Worm (Caenorhabditis elegans) whole organism, L4 larva: ENCODE results near the gene C27A7.9.

Source experiments
- F10B5.3 ChIP-seq: sonication (generic microtip); optimal IDR thresholded peaks from 2 replicates; lab custom pipeline; 2016; ENCODE audit warnings: mild to moderate bottlenecking, missing genetic modification characterization, missing compliant biosample characterization
- T26A8.4 ChIP-seq: fragments of 200-800 bp; sonication (Bioruptor generic); IDR thresholded peaks from 2 replicates; pipeline ENCODE4 v1.3.6; 2022; ENCODE audit warnings: missing genetic modification characterization, missing compliant biosample characterization
- Y5F2A.4 ChIP-seq: fragments of 200-800 bp; sonication (Bioruptor generic); optimal IDR thresholded peaks from 2 replicates; lab custom pipeline; 2018; ENCODE audit warnings: mild to moderate bottlenecking, missing genetic modification characterization, missing compliant biosample characterization
- Y75B8A.6 ChIP-seq: fragments of 200-800 bp; sonication (Bioruptor generic); IDR thresholded peaks from 2 replicates; pipeline ENCODE4 v1.3.6; 2022; ENCODE audit warnings: missing genetic modification reagents, missing genetic modification characterization, missing compliant biosample characterization
- aha-1 ChIP-seq: fragments of 150-350 bp; peaks from one replicate; lab custom pipeline; 2014; ENCODE audit warnings: missing biosample characterization, missing genetic modification characterization
- aly-2 ChIP-seq: sonication (generic microtip); optimal IDR thresholded peaks from 2 replicates; lab custom pipeline; 2018; ENCODE audit warnings: missing biosample characterization, missing genetic modification characterization
- ceh-20 ChIP-seq: fragments of 200-800 bp; sonication (Bioruptor generic); IDR thresholded peaks from 2 replicates; pipeline ENCODE4 v1.3.6; 2022; ENCODE audit warnings: missing genetic modification reagents, missing genetic modification characterization, missing compliant biosample characterization
- ceh-44 ChIP-seq: fragments of 200-800 bp; sonication (Bioruptor generic); IDR thresholded peaks from 2 replicates; pipeline ENCODE4 v1.3.6; 2022; ENCODE audit warnings: missing genetic modification reagents, missing genetic modification characterization, missing compliant biosample characterization
- ces-1 ChIP-seq: fragments of 150-350 bp; sonication (generic microtip); optimal IDR thresholded peaks from 4 replicates; lab custom pipeline; 2014; ENCODE audit warnings: missing biosample characterization, missing genetic modification reagents, missing genetic modification characterization
- ctbp-1 ChIP-seq: fragments of 200-800 bp; sonication (Bioruptor generic); IDR thresholded peaks from 2 replicates; pipeline ENCODE4 v1.3.6; 2022; ENCODE audit warnings: missing genetic modification reagents, missing genetic modification characterization, missing compliant biosample characterization
- dmd-6 ChIP-seq: fragments of 200-800 bp; sonication (Bioruptor generic); IDR thresholded peaks from 2 replicates; pipeline ENCODE4 v1.3.6; 2022; ENCODE audit warnings: missing genetic modification reagents, missing genetic modification characterization, missing compliant biosample characterization
- dmd-8 ChIP-seq: fragments of 200-800 bp; sonication (Bioruptor generic); IDR thresholded peaks from 2 replicates; pipeline ENCODE4 v1.3.6; 2022; ENCODE audit warnings: missing genetic modification characterization, missing compliant biosample characterization
- dmd-9 ChIP-seq: fragments of 200-800 bp; sonication (Bioruptor generic); IDR thresholded peaks from 2 replicates; pipeline ENCODE4 v1.3.6; 2022; ENCODE audit warnings: missing genetic modification reagents, missing genetic modification characterization, missing compliant biosample characterization
- duxl-1 ChIP-seq: sonication (generic microtip); optimal IDR thresholded peaks from 2 replicates; lab custom pipeline; 2016; ENCODE audit warnings: mild to moderate bottlenecking, missing genetic modification characterization, moderate library complexity, missing compliant biosample characterization; ENCODE audit not compliant: poor library complexity
- egl-27 ChIP-seq: sonication (generic microtip); optimal IDR thresholded peaks from 3 replicates; lab custom pipeline; 2017; ENCODE audit warnings: missing biosample characterization, missing genetic modification reagents, missing genetic modification characterization
- gei-8 ChIP-seq: fragments of 200-800 bp; sonication (Bioruptor generic); optimal IDR thresholded peaks from 2 replicates; lab custom pipeline; 2018; ENCODE audit warnings: mild to moderate bottlenecking, missing genetic modification characterization, missing compliant biosample characterization
- jun-1 ChIP-seq: fragments of 150-350 bp; optimal IDR thresholded peaks from 2 replicates; lab custom pipeline; 2014; ENCODE audit warnings: missing biosample characterization, missing genetic modification reagents, missing genetic modification characterization
- lin-1 ChIP-seq: fragments of 200-800 bp; sonication (Bioruptor generic); IDR thresholded peaks from 2 replicates; pipeline ENCODE4 v1.3.6; 2022; ENCODE audit warnings: missing genetic modification reagents, missing genetic modification characterization, missing compliant biosample characterization
- lin-13 ChIP-seq: fragments of 150-350 bp; optimal IDR thresholded peaks from 2 replicates; lab custom pipeline; 2014; ENCODE audit warnings: missing biosample characterization, missing genetic modification reagents, missing genetic modification characterization
- lin-15B ChIP-seq: fragments of 150-350 bp; sonication (generic microtip); optimal IDR thresholded peaks from 3 replicates; lab custom pipeline; 2014; ENCODE audit warnings: missing biosample characterization, missing genetic modification characterization
- lin-38 ChIP-seq: fragments of 200-800 bp; sonication (Bioruptor generic); IDR thresholded peaks from 2 replicates; pipeline ENCODE4 v1.3.6; 2022; ENCODE audit warnings: missing genetic modification reagents, missing genetic modification characterization, missing compliant biosample characterization
- lir-3 ChIP-seq: sonication (generic microtip); optimal IDR thresholded peaks from 2 replicates; lab custom pipeline; 2016; ENCODE audit warnings: mild to moderate bottlenecking, missing genetic modification characterization, missing compliant biosample characterization
- lsy-2 ChIP-seq, 2 experiments: fragments of 150-350 bp in 1 of 2; sonication (generic microtip) in 1 of 2; optimal IDR thresholded peaks; 2 replicates each; lab custom pipeline; 2014 to 2017; ENCODE audit warnings: missing biosample characterization in 2 of 2, missing genetic modification characterization in 2 of 2
- mdt-29 ChIP-seq: fragments of 200-800 bp; sonication (Bioruptor generic); IDR thresholded peaks from 2 replicates; pipeline ENCODE4 v1.3.6; 2022; ENCODE audit warnings: missing genetic modification reagents, missing genetic modification characterization, missing compliant biosample characterization
- mxl-3 ChIP-seq: fragments of 200-800 bp; sonication (Bioruptor generic); optimal IDR thresholded peaks from 2 replicates; lab custom pipeline; 2018; ENCODE audit warnings: mild to moderate bottlenecking, missing genetic modification characterization, missing compliant biosample characterization
- nhr-237 ChIP-seq: sonication (generic microtip); optimal IDR thresholded peaks from 2 replicates; lab custom pipeline; 2017; ENCODE audit warnings: missing biosample characterization, missing genetic modification characterization
- nhr-48 ChIP-seq: sonication (generic microtip); optimal IDR thresholded peaks from 2 replicates; lab custom pipeline; 2016; ENCODE audit warnings: mild to moderate bottlenecking, missing genetic modification characterization, missing compliant biosample characterization
- nhr-6 ChIP-seq: fragments of 150-350 bp; optimal IDR thresholded peaks from 2 replicates; lab custom pipeline; 2014; ENCODE audit warnings: missing biosample characterization, missing genetic modification characterization
- nhr-77 ChIP-seq: fragments of 150-350 bp; optimal IDR thresholded peaks from 2 replicates; lab custom pipeline; 2014; ENCODE audit warnings: missing biosample characterization, missing genetic modification characterization
- sdz-12 ChIP-seq: fragments of 200-800 bp; sonication (Bioruptor generic); optimal IDR thresholded peaks from 2 replicates; lab custom pipeline; 2018; ENCODE audit warnings: mild to moderate bottlenecking, missing genetic modification characterization, missing compliant biosample characterization
- skn-1 ChIP-seq: fragments of 150-350 bp; optimal IDR thresholded peaks from 2 replicates; lab custom pipeline; 2014; ENCODE audit warnings: missing biosample characterization, missing genetic modification characterization
- snpc-1.2 ChIP-seq: fragments of 200-800 bp; sonication (Bioruptor generic); IDR thresholded peaks from 2 replicates; pipeline ENCODE4 v1.3.6; 2022; ENCODE audit warnings: missing genetic modification reagents, missing genetic modification characterization, missing compliant biosample characterization
- snpc-4 ChIP-seq: fragments of 150-350 bp; optimal IDR thresholded peaks from 2 replicates; lab custom pipeline; 2014; ENCODE audit warnings: missing biosample characterization, missing genetic modification characterization
- unc-39 ChIP-seq: sonication (generic microtip); optimal IDR thresholded peaks from 2 replicates; lab custom pipeline; 2017; ENCODE audit warnings: missing biosample characterization, missing genetic modification characterization
- unc-62 ChIP-seq, 3 experiments: fragments of 150-350 bp in 1 of 3; sonication (generic microtip); optimal IDR thresholded peaks in 2 of 3; peaks in 1 of 3; 1 replicate in 1 of 3; 2 replicates in 2 of 3; lab custom pipeline; 2014 to 2017; ENCODE audit warnings: missing biosample characterization in 3 of 3, missing genetic modification characterization in 3 of 3, missing genetic modification reagents in 3 of 3, missing genotype in 1 of 3
- zfp-3 ChIP-seq: fragments of 200-800 bp; sonication (Bioruptor generic); conservative IDR thresholded peaks from 2 replicates; pipeline ENCODE4 v1.3.6; 2022; ENCODE audit warnings: missing genetic modification reagents, missing genetic modification characterization, missing compliant biosample characterization
- zip-11 ChIP-seq: fragments of 200-800 bp; sonication (Bioruptor generic); IDR thresholded peaks from 2 replicates; pipeline ENCODE4 v1.3.6; 2022; ENCODE audit warnings: missing genetic modification characterization, missing compliant biosample characterization
- ztf-11 ChIP-seq: fragments of 150-350 bp; optimal IDR thresholded peaks from 2 replicates; lab custom pipeline; 2014; ENCODE audit warnings: missing biosample characterization, missing genetic modification characterization

The C27A7.9 gene

DNA sequence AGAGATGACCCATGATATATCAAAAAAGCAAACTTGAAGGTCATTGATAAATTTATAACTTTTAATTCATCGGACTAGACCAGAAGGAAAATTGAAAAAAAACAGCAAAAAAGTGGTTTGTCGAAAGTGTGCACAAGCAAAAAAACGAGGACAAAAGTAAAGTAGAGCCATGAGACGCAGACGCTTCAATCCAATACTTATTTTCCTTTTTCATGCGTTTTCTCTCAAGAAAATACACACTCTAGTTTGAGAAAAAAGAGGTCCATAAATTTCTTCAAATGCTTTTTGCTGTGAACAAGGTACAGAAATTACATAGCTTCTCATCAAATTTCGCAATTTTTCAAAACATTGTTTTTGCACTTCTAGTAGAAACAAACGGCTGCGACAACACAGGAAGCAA lies 6.7 kb upstream of the C27A7.9 start:
- no peak for TF ChIP-seq gei-8 (GFP tag; lab: Kevin White, UChicago)
- TF ChIP-seq lir-3 (tag; lab: Kevin White, UChicago): no peak
- no peak for TF ChIP-seq zfp-3 (GFP tag; lab: Robert Waterston, UW)
- TF ChIP-seq ces-1 (GFP tag; lab: Kevin White, UChicago): no peak
- TF ChIP-seq egl-27 (tag; lab: Kevin White, UChicago): no peak

DNA sequence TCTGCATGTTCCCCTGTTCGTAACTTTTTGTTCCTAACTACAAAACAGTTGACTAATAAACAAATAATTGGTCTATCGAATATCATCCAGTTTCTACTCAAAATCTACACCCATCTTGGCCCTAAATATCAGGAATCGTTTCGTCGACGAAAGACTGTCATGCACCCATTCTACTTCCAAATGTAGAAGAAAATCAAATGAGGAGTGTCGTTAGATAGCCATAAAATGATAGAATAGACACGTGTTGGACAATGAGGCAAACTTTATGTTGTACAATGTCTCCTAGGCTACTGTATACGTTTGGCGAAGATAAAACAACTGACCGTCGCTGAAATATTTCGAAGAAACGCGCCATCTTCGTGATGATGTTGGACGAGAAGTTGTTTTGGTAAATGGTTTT lies 5.5 kb upstream of the C27A7.9 start:
- TF ChIP-seq nhr-237: no peak
- TF ChIP-seq sdz-12: no peak
- no peak for TF ChIP-seq F10B5.3 (tag; lab: Kevin White, UChicago)
- TF ChIP-seq ceh-44 (GFP tag; lab: Robert Waterston, UW): no peak
- TF ChIP-seq duxl-1: no peak
- no peak for TF ChIP-seq dmd-8 (GFP tag; lab: Robert Waterston, UW)
- TF ChIP-seq mxl-3 (GFP tag; lab: Kevin White, UChicago): no peak
- no peak for TF ChIP-seq snpc-4 (tag; lab: Kevin White, UChicago)
- no peak for TF ChIP-seq ztf-11 (tag; lab: Kevin White, UChicago)
- no peak for TF ChIP-seq zip-11
- no peak for TF ChIP-seq Y5F2A.4

DNA sequence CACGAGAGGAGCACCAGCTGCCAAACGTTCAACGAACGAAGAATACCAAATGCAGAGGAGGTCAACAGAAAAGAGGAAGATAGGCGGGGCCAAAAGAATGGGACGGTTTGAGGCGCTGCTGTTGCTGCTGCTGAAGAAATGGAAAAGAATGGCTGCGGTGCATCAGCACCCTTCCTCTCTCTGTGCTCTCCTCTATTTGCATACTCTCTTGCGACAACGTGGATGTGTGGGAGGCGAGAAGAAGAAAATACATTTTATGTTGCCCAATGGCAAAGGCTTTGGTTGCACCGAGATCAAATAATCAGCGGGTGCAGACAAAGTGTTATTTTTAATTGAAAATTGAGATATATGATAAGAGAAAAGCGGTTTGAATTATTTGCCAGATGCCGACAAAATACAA lies 3.9 kb upstream of the C27A7.9 start:
- TF ChIP-seq ctbp-1 (no peak), aly-2 (tag; lab: Kevin White, UChicago) (no peak), T26A8.4 (no peak), mxl-3 (GFP tag; lab: Kevin White, UChicago) (peak; percentile 46), nhr-6 (tag; lab: Kevin White, UChicago) (peak; percentile 4), lin-1 (GFP tag; lab: Robert Waterston, UW) (no peak), dmd-6 (GFP tag; lab: Robert Waterston, UW) (peak; percentile 28; the same call in 1 of the 2 replicates), nhr-48 (tag; lab: Kevin White, UChicago) (peak; percentile 75), ceh-20 (GFP tag; lab: Robert Waterston, UW) (peak; percentile 12; the same call in 1 of the 2 replicates)
- TF ChIP-seq, all 104 proteins: peak for 5

DNA sequence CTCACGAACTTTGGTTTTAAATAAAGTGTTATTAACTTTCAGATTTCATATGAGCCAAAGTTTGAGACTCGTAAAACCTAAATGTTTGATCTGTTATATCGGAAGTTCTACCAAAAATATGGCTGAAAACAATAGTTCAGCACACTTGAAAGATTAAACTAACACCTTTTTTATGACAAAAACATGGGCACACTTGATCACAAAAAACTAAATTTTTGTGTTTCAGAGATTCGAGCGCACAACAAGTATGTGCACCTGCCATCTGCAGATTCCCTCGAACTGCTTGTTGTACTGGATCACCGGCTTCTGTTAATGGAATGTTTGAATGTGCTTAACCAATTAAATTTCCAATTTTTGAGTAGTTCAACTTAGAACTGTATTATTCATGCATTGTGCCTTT lies 670 bp downstream of the C27A7.9 start:
- TF ChIP-seq ces-1 (GFP tag; lab: Kevin White, UChicago): no peak
- no peak for TF ChIP-seq nhr-77
- TF ChIP-seq unc-62 (GFP tag; optimal IDR thresholded peaks at IDR 0.05 in 1 of 2; lab: Kevin White, UChicago): peak in 1 of 2 experiments; percentile 91
- TF ChIP-seq unc-62 (tag; optimal IDR thresholded peaks at IDR 0.05; lab: Kevin White, UChicago): no peak
- TF ChIP-seq dmd-9: no peak

DNA sequence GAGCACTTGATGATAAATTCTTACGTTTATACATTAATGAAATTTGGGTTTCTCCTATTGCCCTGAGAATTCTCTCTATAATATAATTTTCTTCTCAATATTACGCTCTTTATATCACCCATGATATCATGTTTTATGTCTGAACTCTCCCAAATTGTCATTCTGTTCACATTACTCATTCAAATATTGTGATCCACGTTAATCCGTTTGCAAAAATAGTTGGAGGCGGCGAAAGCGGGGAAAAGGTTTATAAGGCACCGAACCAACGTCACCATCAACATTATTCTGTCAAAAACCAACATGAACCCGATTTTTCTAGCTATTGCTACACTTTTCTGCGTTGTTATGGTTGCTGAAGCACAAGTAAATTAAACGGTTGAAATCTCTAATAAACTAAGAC lies 1.6 kb downstream of the C27A7.9 start, which contains the start of gene C27A7.8:
Gene C27A7.8, plus strand, starts transcription at position 301 of the 400 bp plus-strand sequence.
- TF ChIP-seq lsy-2 (tag; optimal IDR thresholded peaks at IDR 0.05; lab: Kevin White, UChicago) (no peak), ceh-20 (GFP tag; lab: Robert Waterston, UW) (no peak), aha-1 (tag; lab: Kevin White, UChicago) (no peak), lin-13 (no peak), unc-39 (tag; lab: Kevin White, UChicago) (no peak), mdt-29 (GFP tag; lab: Robert Waterston, UW) (no peak), sdz-12 (no peak), lin-38 (no peak), skn-1 (tag; lab: Kevin White, UChicago) (no peak), jun-1 (tag; lab: Kevin White, UChicago) (no peak), lin-15B (tag; lab: Kevin White, UChicago) (no peak), Y75B8A.6 (GFP tag; lab: Robert Waterston, UW) (no peak), snpc-1.2 (GFP tag; lab: Robert Waterston, UW) (no peak)
